Fruit fly (Drosophila melanogaster) S2 (cell line): ENCODE data around the gene Cpr23B.

Experiments used
- CG8478 ChIP-seq: fragments of >200 bp; optimal IDR thresholded peaks from 2 replicates; lab custom pipeline; 2018
- CTCF ChIP-seq, 2 experiments: fragments of >200 bp; optimal IDR thresholded peaks; 2 replicates each; lab custom pipeline; 2018

DNA sequence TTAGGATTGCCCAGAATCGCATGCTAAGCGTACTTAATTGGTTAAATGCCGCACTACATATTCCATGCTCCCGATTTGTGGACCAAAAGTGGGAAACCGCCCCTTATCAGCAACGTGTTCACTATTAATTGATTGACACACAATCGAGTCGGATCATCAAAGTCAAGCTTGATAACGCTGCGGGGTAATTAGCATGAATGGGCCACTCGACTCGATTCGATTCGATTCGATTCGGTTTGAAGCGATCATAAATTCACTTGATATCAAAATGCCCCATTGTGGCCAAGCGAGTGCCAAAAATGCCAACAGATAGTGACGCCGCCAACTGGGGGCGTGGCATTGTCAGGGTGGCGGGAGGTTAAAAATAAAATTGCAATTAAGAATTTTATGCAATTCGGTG lies 30.6 kb upstream of the Cpr23B start:
- no peak for TF ChIP-seq CG8478
- no peak for TF ChIP-seq CTCF (optimal IDR thresholded peaks at IDR 0.05; lab: Kevin White, UChicago)
